Worm (Caenorhabditis elegans): ENCODE measurements around the gene cpsf-4.

Gene cpsf-4

ce11 chrIV:12113056-12113455 lies 19.8 kb upstream of the cpsf-4 start:
- no peak for TF ChIP-seq nhr-76 (tag; optimal IDR thresholded peaks at IDR 0.05)
- peak; percentile 34 for TF ChIP-seq nhr-19 (GFP tag; conservative IDR thresholded peaks at IDR 0.05)
- no peak for TF ChIP-seq lir-3 (tag; optimal IDR thresholded peaks at IDR 0.05; ENCODE audit: poor library complexity)
- TF ChIP-seq grh-1 (GFP tag; IDR thresholded peaks at IDR 0.05), result no peak
- peak; percentile 65 for TF ChIP-seq rnt-1 (tag; optimal IDR thresholded peaks at IDR 0.05)
- no peak for TF ChIP-seq lin-35 (GFP tag; optimal IDR thresholded peaks at IDR 0.05)
- peak in 1 of 3 experiments; percentile 5 for TF ChIP-seq dpl-1 (GFP tag; optimal IDR thresholded peaks at IDR 0.05)
- no peak for TF ChIP-seq nhr-90 (tag; optimal IDR thresholded peaks at IDR 0.05; ENCODE audit: poor library complexity)
- TF ChIP-seq lsy-2 (tag; optimal IDR thresholded peaks at IDR 0.05), result peak; percentile 5 to 66
- no peak for TF ChIP-seq aly-2 (tag; optimal IDR thresholded peaks at IDR 0.05)
- no peak for TF ChIP-seq mdl-1 (tag; optimal IDR thresholded peaks at IDR 0.05)
- peak; percentile 47 for TF ChIP-seq snu-23 (GFP tag; optimal IDR thresholded peaks at IDR 0.05)
- TF ChIP-seq unc-98 (GFP tag; IDR thresholded peaks at IDR 0.05), result no peak
- peak; percentile 82 for TF ChIP-seq lin-14 (GFP tag; optimal IDR thresholded peaks at IDR 0.05)
- TF ChIP-seq nhr-77 (tag; optimal IDR thresholded peaks at IDR 0.05), result no peak
- no peak for TF ChIP-seq tbx-2 (tag; optimal IDR thresholded peaks at IDR 0.05)
- no peak for TF ChIP-seq fkh-10 (GFP tag; optimal IDR thresholded peaks at IDR 0.05)
- peak; percentile 67 for TF ChIP-seq nhr-71 (tag; optimal IDR thresholded peaks at IDR 0.05)
- no peak for TF ChIP-seq tlp-1 (tag; optimal IDR thresholded peaks at IDR 0.05)
- peak; percentile 8 for TF ChIP-seq mep-1 (tag; optimal IDR thresholded peaks at IDR 0.05)
- TF ChIP-seq elt-2 (tag; optimal IDR thresholded peaks at IDR 0.05), result no peak
- TF ChIP-seq fos-1 (tag; optimal IDR thresholded peaks at IDR 0.05), result no peak
- no peak for TF ChIP-seq C34B4.2 (tag; optimal IDR thresholded peaks at IDR 0.05)
- peak; percentile 93 for TF ChIP-seq pag-3 (tag; optimal IDR thresholded peaks at IDR 0.05; ENCODE audit: borderline replicate concordance, insufficient read depth)
- no peak for TF ChIP-seq C04F5.9 (tag; optimal IDR thresholded peaks at IDR 0.05)
- peak; percentile 8 for TF ChIP-seq nhr-20 (tag; optimal IDR thresholded peaks at IDR 0.05)
- no peak for TF ChIP-seq ets-5 (GFP tag; IDR thresholded peaks at IDR 0.05)
- peak; percentile 34 for TF ChIP-seq unc-130 (tag; optimal IDR thresholded peaks at IDR 0.05)

ce11 chrIV:12111477-12111876 lies 18.2 kb upstream of the cpsf-4 start, which contains the start of gene dlc-2:
TSS of gene dlc-2 (minus strand) at chrIV:12111577.
- no peak for TF ChIP-seq hlh-17 (GFP tag; optimal IDR thresholded peaks at IDR 0.05; ENCODE audit: borderline replicate concordance)
- no peak for TF ChIP-seq lir-3 (tag; optimal IDR thresholded peaks at IDR 0.05; ENCODE audit: poor library complexity)
- no peak for TF ChIP-seq nhr-71 (tag; optimal IDR thresholded peaks at IDR 0.05)
- TF ChIP-seq C16A3.4 (tag; optimal IDR thresholded peaks at IDR 0.05), result no peak
- TF ChIP-seq nhr-28 (tag; optimal IDR thresholded peaks at IDR 0.05), result no peak
- no peak for TF ChIP-seq nhr-76 (tag; optimal IDR thresholded peaks at IDR 0.05)
- TF ChIP-seq alr-1 (tag; optimal IDR thresholded peaks at IDR 0.05; ENCODE audit: borderline replicate concordance), result no peak
- TF ChIP-seq lin-14 (GFP tag; optimal IDR thresholded peaks at IDR 0.05), result no peak
- no peak for TF ChIP-seq fkh-8 (tag; optimal IDR thresholded peaks at IDR 0.05)
- no peak for TF ChIP-seq C34B4.2 (tag; optimal IDR thresholded peaks at IDR 0.05)
- no peak for TF ChIP-seq mab-9 (GFP tag; IDR thresholded peaks at IDR 0.05)
- TF ChIP-seq sptf-1 (tag; optimal IDR thresholded peaks at IDR 0.05), result no peak
- no peak for TF ChIP-seq ces-1 (GFP tag; optimal IDR thresholded peaks at IDR 0.05)
- TF ChIP-seq dsc-1 (tag; optimal IDR thresholded peaks at IDR 0.05), result no peak
- no peak for TF ChIP-seq nhr-11 (tag; optimal IDR thresholded peaks at IDR 0.05)
- TF ChIP-seq F16B12.6 (tag; optimal IDR thresholded peaks at IDR 0.05), result no peak
- TF ChIP-seq nhr-19 (GFP tag; conservative IDR thresholded peaks at IDR 0.05), result no peak
- TF ChIP-seq swsn-7 (tag; optimal IDR thresholded peaks at IDR 0.05), result no peak

- TF ChIP-seq snpc-4 (tag; optimal IDR thresholded peaks at IDR 0.05) (no peak), hlh-17 (GFP tag; optimal IDR thresholded peaks at IDR 0.05; ENCODE audit: borderline replicate concordance) (no peak), ces-1 (GFP tag; optimal IDR thresholded peaks at IDR 0.05) (no peak), alr-1 (tag; optimal IDR thresholded peaks at IDR 0.05; ENCODE audit: borderline replicate concordance) (no peak), unc-30 (tag; optimal IDR thresholded peaks at IDR 0.05) (no peak), nhr-47 (tag; optimal IDR thresholded peaks at IDR 0.05) (no peak), tbx-2 (tag; optimal IDR thresholded peaks at IDR 0.05) (no peak), nhr-76 (tag; optimal IDR thresholded peaks at IDR 0.05) (no peak), pqm-1 (tag; optimal IDR thresholded peaks at IDR 0.05) (no peak), nhr-85 (tag) (no peak), zip-4 (GFP tag; optimal IDR thresholded peaks at IDR 0.05) (no peak), unc-130 (tag; optimal IDR thresholded peaks at IDR 0.05) (no peak), fkh-8 (tag; optimal IDR thresholded peaks at IDR 0.05) (no peak), elt-3 (tag; optimal IDR thresholded peaks at IDR 0.05) (no peak), nhr-11 (tag; optimal IDR thresholded peaks at IDR 0.05) (no peak), lir-3 (tag; optimal IDR thresholded peaks at IDR 0.05; ENCODE audit: poor library complexity) (no peak), lin-14 (GFP tag; optimal IDR thresholded peaks at IDR 0.05) (no peak), pax-3 (tag; optimal IDR thresholded peaks at IDR 0.05) (no peak), nhr-19 (GFP tag; conservative IDR thresholded peaks at IDR 0.05) (no peak)
Measured at ce11 chrIV:12110339-12110738, 17.1 kb upstream of the cpsf-4 start, which contains the start of gene col-129. TSS of gene col-129 (minus strand) at chrIV:12110439.
